Worm (Caenorhabditis elegans) whole organism, L4 larva: ENCODE measurements around the gene atz-1.

Experiments
- aly-2 ChIP-seq: sonication (generic microtip); optimal IDR thresholded peaks from 2 replicates; lab custom pipeline; 2018; ENCODE audit warnings: missing biosample characterization, missing genetic modification characterization
- ceh-32 ChIP-seq: sonication (generic microtip); optimal IDR thresholded peaks from 2 replicates; lab custom pipeline; 2016; ENCODE audit warnings: mild to moderate bottlenecking, missing genetic modification characterization, missing compliant biosample characterization; ENCODE audit not compliant: poor library complexity
- ctbp-1 ChIP-seq: fragments of 200-800 bp; sonication (Bioruptor generic); IDR thresholded peaks from 2 replicates; pipeline ENCODE4 v1.3.6; 2022; ENCODE audit warnings: missing genetic modification reagents, missing genetic modification characterization, missing compliant biosample characterization
- dmd-8 ChIP-seq: fragments of 200-800 bp; sonication (Bioruptor generic); IDR thresholded peaks from 2 replicates; pipeline ENCODE4 v1.3.6; 2022; ENCODE audit warnings: missing genetic modification characterization, missing compliant biosample characterization
- dmd-9 ChIP-seq: fragments of 200-800 bp; sonication (Bioruptor generic); IDR thresholded peaks from 2 replicates; pipeline ENCODE4 v1.3.6; 2022; ENCODE audit warnings: missing genetic modification reagents, missing genetic modification characterization, missing compliant biosample characterization
- egl-43 ChIP-seq: fragments of 200-800 bp; sonication (Bioruptor generic); IDR thresholded peaks from 2 replicates; pipeline ENCODE4 v1.3.6; 2022; ENCODE audit warnings: missing genetic modification reagents, missing genetic modification characterization, missing compliant biosample characterization
- fos-1 ChIP-seq: fragments of 150-350 bp; optimal IDR thresholded peaks from 2 replicates; lab custom pipeline; 2014; ENCODE audit warnings: missing biosample characterization, missing genetic modification characterization
- jun-1 ChIP-seq: fragments of 150-350 bp; optimal IDR thresholded peaks from 2 replicates; lab custom pipeline; 2014; ENCODE audit warnings: missing biosample characterization, missing genetic modification reagents, missing genetic modification characterization
- lin-15B ChIP-seq: fragments of 150-350 bp; sonication (generic microtip); optimal IDR thresholded peaks from 3 replicates; lab custom pipeline; 2014; ENCODE audit warnings: missing biosample characterization, missing genetic modification characterization
- pha-4 ChIP-seq, 2 experiments: fragments of 150-350 bp in 1 of 2; fragments of 200-800 bp in 1 of 2; sonication (Bioruptor generic) in 1 of 2; IDR thresholded peaks in 1 of 2; optimal IDR thresholded peaks in 1 of 2; 2 replicates each; pipeline versions ENCODE4 v1.3.6 to Lab custom; 2014 to 2022; ENCODE audit warnings: missing genetic modification characterization in 2 of 2, missing genetic modification reagents in 2 of 2, missing biosample characterization in 1 of 2, missing compliant biosample characterization in 1 of 2
- pqm-1 ChIP-seq: sonication (generic microtip); optimal IDR thresholded peaks from 2 replicates; lab custom pipeline; 2017; ENCODE audit warnings: missing biosample characterization, missing genetic modification characterization
- unc-62 ChIP-seq, 3 experiments: fragments of 150-350 bp in 1 of 3; sonication (generic microtip); optimal IDR thresholded peaks in 2 of 3; peaks in 1 of 3; 1 replicate in 1 of 3; 2 replicates in 2 of 3; lab custom pipeline; 2014 to 2017; ENCODE audit warnings: missing biosample characterization in 3 of 3, missing genetic modification characterization in 3 of 3, missing genetic modification reagents in 3 of 3, missing genotype in 1 of 3
- ztf-11 ChIP-seq: fragments of 150-350 bp; optimal IDR thresholded peaks from 2 replicates; lab custom pipeline; 2014; ENCODE audit warnings: missing biosample characterization, missing genetic modification characterization

ce11 chrIV:12420455-12420854, 44.5 kb upstream of the atz-1 start, which contains the start of gene ugt-65:
- TF ChIP-seq dmd-9 (GFP tag; lab: Robert Waterston, UW) = no peak
- no peak for TF ChIP-seq pha-4 (GFP tag; IDR thresholded peaks at IDR 0.05; lab: Robert Waterston, UW)
- TF ChIP-seq pha-4 (tag; optimal IDR thresholded peaks at IDR 0.05; lab: Kevin White, UChicago) = no peak
- TF ChIP-seq pqm-1 = peak; percentile 76
- TF ChIP-seq ztf-11 (tag; lab: Kevin White, UChicago) = no peak
- TF ChIP-seq fos-1 = no peak
- no peak for TF ChIP-seq egl-43 (GFP tag; lab: Robert Waterston, UW)
- TF ChIP-seq unc-62 (GFP tag; optimal IDR thresholded peaks at IDR 0.05 in 1 of 2; lab: Kevin White, UChicago) = no peak
- no peak for TF ChIP-seq unc-62 (tag; optimal IDR thresholded peaks at IDR 0.05; lab: Kevin White, UChicago)
- TF ChIP-seq ctbp-1 (GFP tag; lab: Robert Waterston, UW) = no peak
- no peak for TF ChIP-seq aly-2 (tag; lab: Kevin White, UChicago)
- no peak for TF ChIP-seq dmd-8 (GFP tag; lab: Robert Waterston, UW)
- TF ChIP-seq ceh-32 (tag; lab: Kevin White, UChicago) = no peak
- no peak for TF ChIP-seq jun-1 (tag; lab: Kevin White, UChicago)
- TF ChIP-seq lin-15B = no peak
